Worm (Caenorhabditis elegans) whole organism, early embryonic: ENCODE data around the gene B0507.6.
"Not testable (repeated sequence)": the region's sequence is repeated elsewhere in the genome, so short reads cannot be mapped to it uniquely, and the experiment has no call there.

Source experiments
- B0310.2 ChIP-seq: sonication (generic microtip); optimal IDR thresholded peaks from 2 replicates; lab custom pipeline; 2016; ENCODE audit warnings: mild to moderate bottlenecking, missing genetic modification characterization, missing compliant biosample characterization
- ama-1 ChIP-seq: fragments of 150-350 bp; optimal IDR thresholded peaks from 2 replicates; lab custom pipeline; 2014
- ets-7 ChIP-seq: sonication (generic microtip); optimal IDR thresholded peaks from 2 replicates; lab custom pipeline; 2016; ENCODE audit warnings: missing genotype, missing genetic modification characterization, missing compliant biosample characterization
- flt-1 ChIP-seq: fragments of 200-800 bp; sonication (Bioruptor generic); IDR thresholded peaks from 2 replicates; pipeline ENCODE4 v1.3.6; 2022; ENCODE audit warnings: missing genetic modification characterization, missing compliant biosample characterization
- pes-1 ChIP-seq: fragments of 200-800 bp; sonication (Bioruptor generic); IDR thresholded peaks from 2 replicates; pipeline ENCODE4 v1.3.6; 2022; ENCODE audit warnings: missing genetic modification reagents, missing genetic modification characterization, missing compliant biosample characterization

DNA sequence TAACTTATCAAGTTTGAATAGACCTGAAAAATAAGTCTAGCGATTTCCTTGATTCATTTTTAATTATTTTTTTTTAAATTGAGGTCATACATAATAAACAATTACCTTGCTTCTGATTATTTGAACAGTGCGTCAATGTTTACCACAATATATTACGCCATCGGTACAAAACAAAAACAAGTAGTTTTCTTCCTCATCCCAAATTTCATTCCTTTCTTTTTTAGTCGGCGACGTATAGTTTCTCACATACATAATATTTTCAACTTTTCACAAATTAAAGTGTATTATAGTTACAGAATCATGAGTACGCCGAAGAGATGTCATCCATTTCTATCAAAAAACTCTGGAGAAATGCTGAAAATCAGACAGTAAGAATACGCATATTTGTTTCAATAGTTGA lies 19.7 kb upstream of the B0507.6 start, which contains the start of gene droe-8:
- TF ChIP-seq ets-7 (tag; lab: Kevin White, UChicago); flt-1; ama-1 (lab: Kevin White, UChicago); pes-1 (GFP tag; lab: Robert Waterston, UW); B0310.2 (tag; lab: Kevin White, UChicago): not testable (repeated sequence)
